Worm (Caenorhabditis elegans) whole organism, early embryonic: ENCODE data around the gene best-3.

Experiments used
- aly-1 ChIP-seq: sonication (generic microtip); optimal IDR thresholded peaks from 2 replicates; lab custom pipeline; 2016; ENCODE audit warnings: missing genetic modification characterization, missing compliant biosample characterization
- ama-1 ChIP-seq: fragments of 150-350 bp; optimal IDR thresholded peaks from 2 replicates; lab custom pipeline; 2014
- flt-1 ChIP-seq: fragments of 200-800 bp; sonication (Bioruptor generic); IDR thresholded peaks from 2 replicates; pipeline ENCODE4 v1.3.6; 2022; ENCODE audit warnings: missing genetic modification characterization, missing compliant biosample characterization
- hmbx-1 ChIP-seq: sonication (generic microtip); optimal IDR thresholded peaks from 2 replicates; lab custom pipeline; 2016; ENCODE audit warnings: mild to moderate bottlenecking, missing genetic modification characterization, missing compliant biosample characterization
- hmg-4 ChIP-seq: fragments of 200-800 bp; sonication (Bioruptor generic); optimal IDR thresholded peaks from 2 replicates; lab custom pipeline; 2018; ENCODE audit warnings: mild to moderate bottlenecking, missing genetic modification characterization, missing compliant biosample characterization
- scrt-1 ChIP-seq: fragments of 200-800 bp; sonication (Bioruptor generic); IDR thresholded peaks from 2 replicates; pipeline ENCODE4 v1.3.6; 2022; ENCODE audit warnings: missing genetic modification characterization, missing compliant biosample characterization
- sea-1 ChIP-seq: fragments of 200-800 bp; sonication (Bioruptor generic); conservative IDR thresholded peaks from 2 replicates; pipeline ENCODE4 v1.3.6; 2022; ENCODE audit warnings: missing genetic modification characterization, missing compliant biosample characterization
- tbx-11 ChIP-seq: fragments of 200-800 bp; sonication (Bioruptor generic); IDR thresholded peaks from 2 replicates; pipeline ENCODE4 v1.3.6; 2022; ENCODE audit warnings: missing genetic modification characterization, missing compliant biosample characterization

DNA sequence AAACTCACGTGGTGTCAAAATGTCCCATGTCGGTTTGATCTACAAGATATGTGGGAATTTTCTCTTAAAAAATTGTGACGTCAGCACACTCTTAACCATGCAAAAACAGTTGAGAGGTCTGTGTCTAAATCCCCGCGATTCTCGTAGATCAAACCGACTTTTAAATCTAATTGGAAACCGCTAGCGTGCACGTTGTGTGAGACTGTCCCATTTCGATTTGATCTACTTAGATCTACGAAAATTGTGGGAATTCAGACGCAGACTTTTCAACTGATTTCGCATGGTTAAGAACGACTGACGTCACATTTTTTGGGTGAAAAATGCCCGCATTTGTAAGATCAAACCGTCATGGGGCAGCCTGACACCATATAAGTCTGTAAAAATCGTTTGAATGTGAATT is 45.1 kb downstream of the best-3 start:
- TF ChIP-seq sea-1 = no peak
- no peak for TF ChIP-seq aly-1 (tag; lab: Kevin White, UChicago)
- no peak for TF ChIP-seq hmg-4 (GFP tag; lab: Kevin White, UChicago)
- TF ChIP-seq scrt-1 = no peak
- TF ChIP-seq hmbx-1 (tag; lab: Kevin White, UChicago) = no peak
- no peak for TF ChIP-seq flt-1 (GFP tag; lab: Robert Waterston, UW)
- no peak for TF ChIP-seq tbx-11 (GFP tag; lab: Robert Waterston, UW)
- no peak for TF ChIP-seq ama-1 (lab: Kevin White, UChicago)
